Worm (Caenorhabditis elegans): ENCODE data around the gene cwn-1.
"Not testable (repeated sequence)": the region's sequence is repeated elsewhere in the genome, so short reads cannot be mapped to it uniquely, and the experiment has no call there.

cwn-1 gene

DNA sequence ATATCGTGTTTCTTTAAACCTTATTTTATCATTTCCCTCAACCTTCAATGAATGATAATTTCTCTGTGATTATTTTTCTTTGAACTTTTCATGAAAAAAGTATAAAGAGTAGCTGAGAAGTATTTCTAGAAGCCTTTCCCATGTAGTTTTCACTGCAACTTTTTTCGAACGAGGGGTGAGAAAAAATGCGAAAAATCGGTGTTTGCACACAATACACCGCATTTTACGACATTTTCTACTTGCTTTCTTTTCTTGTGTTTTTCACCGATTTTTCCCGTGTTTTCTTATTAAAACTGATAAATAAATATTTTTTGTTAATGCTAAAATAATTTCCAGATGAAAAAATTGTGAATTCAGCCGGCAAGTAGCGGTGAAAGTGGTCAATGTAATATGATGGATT lies 34.5 kb downstream of the cwn-1 start, which contains the start of gene C50D2.10:
Gene C50D2.10, plus strand, starts transcription at position 245 of the 400 bp plus-strand sequence.
- not testable (repeated sequence) for TF ChIP-seq unc-39 (tag; optimal IDR thresholded peaks at IDR 0.05); unc-62 (GFP tag; optimal IDR thresholded peaks at IDR 0.05); zip-8 (tag; optimal IDR thresholded peaks at IDR 0.05)

DNA sequence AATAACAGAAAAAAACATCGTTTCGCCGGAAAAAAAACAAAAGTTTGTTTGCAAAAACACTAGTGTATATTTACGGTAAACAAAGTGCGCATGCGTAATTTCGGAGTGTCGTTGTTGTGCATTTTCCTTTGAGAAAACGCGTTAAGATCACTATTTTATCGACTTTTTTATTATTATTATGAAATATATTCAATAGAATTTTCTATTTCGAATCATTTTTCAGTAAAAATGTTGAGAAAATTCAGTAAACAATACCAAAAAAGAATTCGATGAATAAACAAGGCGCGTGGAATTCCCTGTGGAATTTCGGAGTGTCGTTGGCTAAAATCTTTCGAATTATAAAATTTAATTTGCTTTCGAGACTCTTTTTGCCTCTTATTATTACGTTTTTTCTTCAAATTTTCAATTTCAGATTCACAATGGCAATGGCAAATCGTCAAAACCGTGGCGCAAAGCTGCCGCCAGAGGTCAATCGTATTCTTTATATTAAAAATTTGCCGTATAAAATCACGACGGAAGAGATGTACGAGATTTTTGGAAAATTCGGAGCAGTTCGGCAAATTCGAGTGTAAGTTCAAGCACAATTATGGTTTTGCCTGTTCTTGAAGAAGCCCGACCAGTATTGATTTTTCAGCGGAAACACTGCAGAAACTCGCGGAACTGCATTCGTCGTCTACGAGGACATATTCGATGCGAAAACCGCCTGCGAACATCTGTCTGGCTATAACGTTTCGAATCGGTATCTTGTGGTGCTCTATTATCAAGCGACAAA lies 35.2 kb downstream of the cwn-1 start, which contains the start of the genes luc-7L3 and sftb-6:
Gene luc-7L3, minus strand, starts transcription at position 36 of the 772 bp plus-strand sequence.
Gene sftb-6, plus strand, starts transcription at position 413 of the 772 bp plus-strand sequence.
- TF ChIP-seq lin-13 (tag; optimal IDR thresholded peaks at IDR 0.05) = no peak
- peak; percentile 34 for TF ChIP-seq nhr-237 (tag; optimal IDR thresholded peaks at IDR 0.05)
- TF ChIP-seq mab-5 (tag; optimal IDR thresholded peaks at IDR 0.05) = peak; percentile 16
- peak; percentile 28 for TF ChIP-seq nhr-2 (tag; optimal IDR thresholded peaks at IDR 0.05)
- TF ChIP-seq ceh-83 (GFP tag; optimal IDR thresholded peaks at IDR 0.05) = peak; percentile 3
- peak; percentile 41 for TF ChIP-seq ceh-39 (tag; optimal IDR thresholded peaks at IDR 0.05)
- TF ChIP-seq ces-1 (GFP tag; optimal IDR thresholded peaks at IDR 0.05) = peak; percentile 74
- TF ChIP-seq lsy-2 (tag; optimal IDR thresholded peaks at IDR 0.05) = peak; percentile 48
- no peak for TF ChIP-seq elt-3 (tag; optimal IDR thresholded peaks at IDR 0.05)

DNA sequence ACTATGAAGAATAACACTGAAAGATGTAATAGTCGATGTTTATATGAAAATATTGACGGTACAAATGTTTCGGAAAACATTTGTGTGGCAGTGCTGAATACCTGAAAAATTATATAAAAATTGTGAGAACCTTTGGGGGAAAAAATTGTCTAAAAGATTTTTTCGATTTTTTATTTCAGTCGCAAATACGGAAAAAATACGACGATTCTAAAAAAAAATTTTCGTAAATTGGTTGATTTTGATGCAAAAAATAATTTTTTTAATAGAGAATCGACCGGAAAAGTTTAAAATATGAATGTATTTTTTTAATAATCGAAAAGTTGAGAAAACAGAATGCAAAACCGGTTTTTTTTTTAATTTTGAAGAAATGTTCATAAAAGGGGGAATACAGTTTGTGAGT lies 38.2 kb downstream of the cwn-1 start, which contains the start of gene C50D2.7:
Gene C50D2.7, minus strand, starts transcription at position 101 of the 400 bp plus-strand sequence.
- no peak for TF ChIP-seq pha-4 (tag; optimal IDR thresholded peaks at IDR 0.05)
- TF ChIP-seq nhr-2 (tag; optimal IDR thresholded peaks at IDR 0.05) = no peak
- no peak for TF ChIP-seq tbx-8 (GFP tag; optimal IDR thresholded peaks at IDR 0.05)
- TF ChIP-seq M03D4.4 (tag; optimal IDR thresholded peaks at IDR 0.05) = no peak
- TF ChIP-seq hlh-1 (tag; optimal IDR thresholded peaks at IDR 0.05) = no peak
- TF ChIP-seq elt-1 (tag; optimal IDR thresholded peaks at IDR 0.05; ENCODE audit: borderline replicate concordance, insufficient read depth) = no peak
- TF ChIP-seq drap-1 (GFP tag; optimal IDR thresholded peaks at IDR 0.05) = no peak
- no peak for TF ChIP-seq unc-120 (tag; optimal IDR thresholded peaks at IDR 0.05; ENCODE audit: poor library complexity, severe bottlenecking)
- no peak for TF ChIP-seq ceh-43 (GFP tag; optimal IDR thresholded peaks at IDR 0.05)
- no peak for TF ChIP-seq flh-1 (GFP tag; optimal IDR thresholded peaks at IDR 0.05)
- no peak for TF ChIP-seq mep-1 (tag; optimal IDR thresholded peaks at IDR 0.05)
- TF ChIP-seq ceh-39 (tag; optimal IDR thresholded peaks at IDR 0.05) = no peak
- no peak for TF ChIP-seq nhr-12 (tag; optimal IDR thresholded peaks at IDR 0.05)
- no peak for TF ChIP-seq blmp-1 (tag; optimal IDR thresholded peaks at IDR 0.05)
- no peak for TF ChIP-seq ces-1 (GFP tag; optimal IDR thresholded peaks at IDR 0.05)
- no peak for TF ChIP-seq ham-2 (GFP tag; optimal IDR thresholded peaks at IDR 0.05)
- TF ChIP-seq mls-2 (tag; optimal IDR thresholded peaks at IDR 0.05) = no peak
- no peak for TF ChIP-seq unc-62 (GFP tag; optimal IDR thresholded peaks at IDR 0.05)

DNA sequence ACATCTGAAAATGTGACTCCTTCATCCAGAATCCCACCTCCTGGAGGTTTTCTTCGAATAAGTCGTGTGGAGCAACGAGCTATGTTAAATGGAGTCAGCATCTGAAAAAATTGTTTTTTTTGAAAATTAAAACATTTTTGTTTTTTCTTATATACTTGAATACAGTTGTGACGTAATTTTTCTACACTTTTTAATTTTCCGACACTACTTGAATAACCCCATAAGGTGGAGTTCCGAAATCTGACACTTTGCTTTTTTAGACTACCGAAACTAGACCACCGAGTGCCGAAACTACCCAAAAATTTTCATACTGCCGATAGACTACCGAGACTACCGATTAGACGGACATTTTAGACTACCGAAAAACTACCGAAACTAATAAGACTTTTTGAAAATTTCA lies 42.0 kb downstream of the cwn-1 start, which contains the start of gene mcat-1:
Gene mcat-1, minus strand, starts transcription at position 101 of the 400 bp plus-strand sequence.
- peak; percentile 1 for TF ChIP-seq zip-8 (tag; optimal IDR thresholded peaks at IDR 0.05)
- TF ChIP-seq nhr-237 (tag; optimal IDR thresholded peaks at IDR 0.05) = no peak

DNA sequence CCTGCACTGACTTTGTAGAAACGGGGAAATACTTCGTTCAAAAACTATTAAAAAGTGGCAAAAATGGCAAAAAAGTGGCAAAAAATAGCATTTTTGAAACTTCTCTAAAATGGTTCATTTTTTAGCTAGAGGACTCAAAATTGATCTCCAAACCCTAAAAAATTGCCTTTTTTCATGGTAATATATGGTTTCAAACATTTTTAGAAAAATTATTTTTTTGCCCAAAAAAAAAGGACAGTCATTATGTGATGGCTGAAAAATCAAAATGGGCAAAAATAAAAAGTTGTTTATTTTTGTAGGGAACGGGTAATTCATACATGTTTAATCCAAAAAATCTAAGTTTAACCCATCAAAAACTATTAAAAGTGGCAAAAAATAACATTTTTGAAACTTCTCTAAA lies 45.5 kb downstream of the cwn-1 start:
- TF ChIP-seq cnd-1 (tag; optimal IDR thresholded peaks at IDR 0.05) (no peak), lsy-2 (tag; optimal IDR thresholded peaks at IDR 0.05) (no peak), zip-8 (tag; optimal IDR thresholded peaks at IDR 0.05) (no peak), elt-3 (tag; optimal IDR thresholded peaks at IDR 0.05) (no peak), ceh-83 (GFP tag; optimal IDR thresholded peaks at IDR 0.05) (no peak), ztf-11 (tag; optimal IDR thresholded peaks at IDR 0.05) (no peak), blmp-1 (tag; optimal IDR thresholded peaks at IDR 0.05) (no peak), nhr-12 (tag; optimal IDR thresholded peaks at IDR 0.05) (no peak), tbx-8 (GFP tag; optimal IDR thresholded peaks at IDR 0.05) (no peak), pha-4 (tag; optimal IDR thresholded peaks at IDR 0.05) (no peak), mls-2 (tag; optimal IDR thresholded peaks at IDR 0.05) (no peak), nhr-28 (tag; optimal IDR thresholded peaks at IDR 0.05) (no peak), M03D4.4 (tag; optimal IDR thresholded peaks at IDR 0.05) (no peak), ceh-39 (tag; optimal IDR thresholded peaks at IDR 0.05) (no peak), mab-5 (tag; optimal IDR thresholded peaks at IDR 0.05) (no peak), nhr-76 (tag; optimal IDR thresholded peaks at IDR 0.05) (no peak), ceh-43 (GFP tag; optimal IDR thresholded peaks at IDR 0.05) (no peak)
